Fruit fly (Drosophila melanogaster) whole organism, adult: Measurements from ENCODE around the gene CG34301.

ENCODE experiments used
- CG11617 ChIP-seq: fragments of 200-800 bp; sonication (Bioruptor generic); optimal IDR thresholded peaks from 2 replicates; lab custom pipeline; 2017; ENCODE audit warnings: mild to moderate bottlenecking, missing biosample characterization, missing genetic modification reagents, missing genetic modification characterization
- CG12768 ChIP-seq: fragments of 200-800 bp; sonication (Bioruptor generic); optimal IDR thresholded peaks from 2 replicates; lab custom pipeline; 2017; ENCODE audit warnings: missing biosample characterization, missing genetic modification characterization, mild to moderate bottlenecking, moderate library complexity, missing genetic modification reagents
- CG14711 ChIP-seq: fragments of 200-800 bp; sonication (Bioruptor generic); optimal IDR thresholded peaks from 2 replicates; lab custom pipeline; 2018; ENCODE audit warnings: missing biosample characterization, mild to moderate bottlenecking, missing genetic modification characterization, moderate library complexity
- CG1620 ChIP-seq: fragments of 200-800 bp; sonication (Bioruptor generic); optimal IDR thresholded peaks from 2 replicates; lab custom pipeline; 2016; ENCODE audit warnings: missing biosample characterization, missing genetic modification characterization
- CG33017 ChIP-seq: fragments of 200-800 bp; sonication (Bioruptor generic); optimal IDR thresholded peaks from 2 replicates; lab custom pipeline; 2018; ENCODE audit warnings: missing biosample characterization, mild to moderate bottlenecking, missing genetic modification characterization, moderate library complexity
- CG5204 ChIP-seq: fragments of 200-800 bp; sonication (Bioruptor generic); optimal IDR thresholded peaks from 2 replicates; lab custom pipeline; 2016; ENCODE audit warnings: missing biosample characterization, missing genetic modification characterization
- CG7045 ChIP-seq: fragments of 200-800 bp; sonication (Bioruptor generic); optimal IDR thresholded peaks from 2 replicates; lab custom pipeline; 2017; ENCODE audit warnings: missing biosample characterization, mild to moderate bottlenecking, missing genetic modification characterization
- CG7101 ChIP-seq: fragments of 200-800 bp; sonication (Bioruptor generic); optimal IDR thresholded peaks from 2 replicates; lab custom pipeline; 2018; ENCODE audit warnings: missing biosample characterization, mild to moderate bottlenecking, missing genetic modification characterization, moderate library complexity
- Clk ChIP-seq: fragments of 200-800 bp; sonication (Bioruptor generic); optimal IDR thresholded peaks from 2 replicates; lab custom pipeline; 2017; ENCODE audit warnings: missing biosample characterization, missing genetic modification characterization
- Crg-1 ChIP-seq: fragments of 200-800 bp; sonication (Bioruptor generic); optimal IDR thresholded peaks from 2 replicates; lab custom pipeline; 2016; ENCODE audit warnings: missing biosample characterization, missing genetic modification characterization
- Hr96 ChIP-seq: fragments of 200-800 bp; sonication (Bioruptor generic); optimal IDR thresholded peaks from 2 replicates; lab custom pipeline; 2016; ENCODE audit warnings: missing biosample characterization, missing genetic modification characterization
- Mnt ChIP-seq: fragments of 200-800 bp; sonication (Bioruptor generic); optimal IDR thresholded peaks from 2 replicates; lab custom pipeline; 2016; ENCODE audit warnings: missing biosample characterization, mild to moderate bottlenecking, missing genetic modification characterization
- bab1 ChIP-seq: fragments of 200-800 bp; sonication (Bioruptor generic); optimal IDR thresholded peaks from 3 replicates; lab custom pipeline; 2019; ENCODE audit warnings: missing biosample characterization, mild to moderate bottlenecking, missing genetic modification characterization, moderate library complexity
- cic ChIP-seq: fragments of 200-800 bp; sonication (Bioruptor generic); optimal IDR thresholded peaks from 2 replicates; lab custom pipeline; 2017; ENCODE audit warnings: missing biosample characterization, mild to moderate bottlenecking, missing genetic modification characterization, moderate library complexity
- cnc ChIP-seq, 2 experiments: fragments of >200 bp; optimal IDR thresholded peaks; 2 replicates each; lab custom pipeline; 2017
- kay ChIP-seq: fragments of 200-800 bp; sonication (Bioruptor generic); peaks from one replicate; lab custom pipeline; 2016; ENCODE audit warnings: missing biosample characterization, missing genetic modification characterization, borderline replicate concordance
- ovo ChIP-seq: fragments of 200-800 bp; sonication (Bioruptor generic); optimal IDR thresholded peaks from 2 replicates; lab custom pipeline; 2016; ENCODE audit warnings: missing biosample characterization, missing genetic modification characterization
- pad ChIP-seq: fragments of 200-800 bp; sonication (Bioruptor generic); optimal IDR thresholded peaks from 3 replicates; lab custom pipeline; 2017; ENCODE audit warnings: missing biosample characterization, missing genetic modification characterization, mild to moderate bottlenecking, moderate library complexity, missing genetic modification reagents
- tj ChIP-seq: fragments of 200-800 bp; sonication (Bioruptor generic); optimal IDR thresholded peaks from 3 replicates; lab custom pipeline; 2017; ENCODE audit warnings: missing biosample characterization, mild to moderate bottlenecking, missing genetic modification characterization, moderate library complexity
- toe ChIP-seq: fragments of 200-800 bp; sonication (Bioruptor generic); optimal IDR thresholded peaks from 2 replicates; lab custom pipeline; 2016; ENCODE audit warnings: missing biosample characterization, missing genetic modification characterization

The CG34301 gene

dm6 chr3R:8773135-8773534 lies at the start of gene CG34301:
Gene CG34301, plus strand, starts transcription at chr3R:8773435.
- TF ChIP-seq toe (no peak), kay (GFP tag; lab: Kevin White, UChicago) (peak; percentile 86)

- TF ChIP-seq CG14711 (tag; lab: Kevin White, UChicago) (no peak), CG7045 (GFP tag; lab: Kevin White, UChicago) (no peak), kay (GFP tag; lab: Kevin White, UChicago) (peak; percentile 73)
Measured at dm6 chr3R:8725179-8725578, 48.1 kb upstream of the CG34301 start, which contains the start of gene ouib. Gene ouib, plus strand, starts transcription at chr3R:8725479.

- TF ChIP-seq CG7045 (GFP tag; lab: Kevin White, UChicago) (no peak), CG7101 (tag; lab: Kevin White, UChicago) (peak; percentile 25), Mnt (GFP tag; lab: Kevin White, UChicago) (peak; percentile 19)
Measured at dm6 chr3R:8726632-8727031, 46.6 kb upstream of the CG34301 start, which contains the start of gene CG8159. Gene CG8159, plus strand, starts transcription at chr3R:8726854.

- peak; percentile 39 for TF ChIP-seq kay (GFP tag; lab: Kevin White, UChicago)
- no peak for TF ChIP-seq Crg-1 (GFP tag; lab: Kevin White, UChicago)
Measured at dm6 chr3R:8729542-8729941, 43.7 kb upstream of the CG34301 start, which contains the start of gene ranshi. Gene ranshi, minus strand, starts transcription at chr3R:8729693.

- TF ChIP-seq CG5204 (GFP tag; lab: Kevin White, UChicago) (no peak), CG7045 (GFP tag; lab: Kevin White, UChicago) (peak; percentile 92), CG1620 (GFP tag; lab: Kevin White, UChicago) (peak; percentile 68), kay (GFP tag; lab: Kevin White, UChicago) (peak; percentile 25), CG33017 (tag; lab: Kevin White, UChicago) (peak; percentile 90), toe (peak; percentile 74), Clk (GFP tag; lab: Kevin White, UChicago) (peak; percentile 1), CG12768 (GFP tag; lab: Kevin White, UChicago) (peak; percentile 93), Hr96 (GFP tag; lab: Kevin White, UChicago) (no peak), ovo (GFP tag; lab: Kevin White, UChicago) (peak; percentile 73), CG11617 (GFP tag; lab: Kevin White, UChicago) (peak; percentile 96), pad (peak; percentile 77), bab1 (GFP tag; lab: Kevin White, UChicago) (peak; percentile 75), Mnt (GFP tag; lab: Kevin White, UChicago) (peak; percentile 53), CG14711 (tag; lab: Kevin White, UChicago) (peak; percentile 84), cic (GFP tag; lab: Kevin White, UChicago) (peak; percentile 1), CG7101 (tag; lab: Kevin White, UChicago) (peak; percentile 93), tj (peak; percentile 76), Crg-1 (GFP tag; lab: Kevin White, UChicago) (peak; percentile 67), cnc (optimal IDR thresholded peaks at IDR 0.05; lab: Kevin White, UChicago) (no peak)
Measured at dm6 chr3R:8731597-8732263, 41.5 kb upstream of the CG34301 start, which contains the start of the genes M1BP and CG8202. Gene M1BP, minus strand, starts transcription at chr3R:8731698. Gene CG8202, plus strand, starts transcription at chr3R:8732091.

- TF ChIP-seq CG7101 (tag; lab: Kevin White, UChicago) (no peak), Mnt (GFP tag; lab: Kevin White, UChicago) (no peak), Hr96 (GFP tag; lab: Kevin White, UChicago) (no peak), bab1 (GFP tag; lab: Kevin White, UChicago) (no peak), CG1620 (GFP tag; lab: Kevin White, UChicago) (no peak), CG33017 (tag; lab: Kevin White, UChicago) (no peak), kay (GFP tag; lab: Kevin White, UChicago) (no peak), CG14711 (tag; lab: Kevin White, UChicago) (no peak), toe (no peak), CG5204 (GFP tag; lab: Kevin White, UChicago) (no peak), Clk (GFP tag; lab: Kevin White, UChicago) (no peak), pad (no peak), ovo (GFP tag; lab: Kevin White, UChicago) (no peak), cnc (optimal IDR thresholded peaks at IDR 0.05; lab: Kevin White, UChicago) (no peak)
Measured at dm6 chr3R:8739161-8739783, 34.0 kb upstream of the CG34301 start.

dm6 chr3R:8740118-8740517 lies 33.1 kb upstream of the CG34301 start:
- TF ChIP-seq CG5204 (GFP tag; lab: Kevin White, UChicago) (no peak), kay (GFP tag; lab: Kevin White, UChicago) (peak; percentile 55), Crg-1 (GFP tag; lab: Kevin White, UChicago) (no peak)
